Worm (Caenorhabditis elegans) whole organism, early embryonic: ENCODE measurements around the gene sdz-36.

Experiments
- B0310.2 ChIP-seq: sonication (generic microtip); optimal IDR thresholded peaks from 2 replicates; lab custom pipeline; 2016; ENCODE audit warnings: mild to moderate bottlenecking, missing genetic modification characterization, missing compliant biosample characterization
- F13C5.2 ChIP-seq: sonication (generic microtip); optimal IDR thresholded peaks from 2 replicates; lab custom pipeline; 2017; ENCODE audit warnings: mild to moderate bottlenecking, missing genetic modification characterization, inconsistent platforms, missing compliant biosample characterization
- aly-1 ChIP-seq: sonication (generic microtip); optimal IDR thresholded peaks from 2 replicates; lab custom pipeline; 2016; ENCODE audit warnings: missing genetic modification characterization, missing compliant biosample characterization
- ama-1 ChIP-seq: fragments of 150-350 bp; optimal IDR thresholded peaks from 2 replicates; lab custom pipeline; 2014
- ceh-13 ChIP-seq: fragments of 200-800 bp; sonication (Bioruptor generic); optimal IDR thresholded peaks from 2 replicates; lab custom pipeline; 2018; ENCODE audit warnings: mild to moderate bottlenecking, missing genetic modification characterization, missing compliant biosample characterization
- ceh-36 ChIP-seq: sonication (generic microtip); optimal IDR thresholded peaks from 2 replicates; lab custom pipeline; 2016; ENCODE audit warnings: missing genetic modification characterization, inconsistent platforms, missing compliant biosample characterization
- ets-7 ChIP-seq: sonication (generic microtip); optimal IDR thresholded peaks from 2 replicates; lab custom pipeline; 2016; ENCODE audit warnings: missing genotype, missing genetic modification characterization, missing compliant biosample characterization
- flt-1 ChIP-seq: fragments of 200-800 bp; sonication (Bioruptor generic); IDR thresholded peaks from 2 replicates; pipeline ENCODE4 v1.3.6; 2022; ENCODE audit warnings: missing genetic modification characterization, missing compliant biosample characterization
- hmbx-1 ChIP-seq: sonication (generic microtip); optimal IDR thresholded peaks from 2 replicates; lab custom pipeline; 2016; ENCODE audit warnings: mild to moderate bottlenecking, missing genetic modification characterization, missing compliant biosample characterization
- hmg-4 ChIP-seq: fragments of 200-800 bp; sonication (Bioruptor generic); optimal IDR thresholded peaks from 2 replicates; lab custom pipeline; 2018; ENCODE audit warnings: mild to moderate bottlenecking, missing genetic modification characterization, missing compliant biosample characterization
- hnd-1 ChIP-seq: sonication (generic microtip); optimal IDR thresholded peaks from 2 replicates; lab custom pipeline; 2016; ENCODE audit warnings: missing genetic modification characterization, missing compliant biosample characterization
- pes-1 ChIP-seq: fragments of 200-800 bp; sonication (Bioruptor generic); IDR thresholded peaks from 2 replicates; pipeline ENCODE4 v1.3.6; 2022; ENCODE audit warnings: missing genetic modification reagents, missing genetic modification characterization, missing compliant biosample characterization
- scrt-1 ChIP-seq: fragments of 200-800 bp; sonication (Bioruptor generic); IDR thresholded peaks from 2 replicates; pipeline ENCODE4 v1.3.6; 2022; ENCODE audit warnings: missing genetic modification characterization, missing compliant biosample characterization
- sea-1 ChIP-seq: fragments of 200-800 bp; sonication (Bioruptor generic); conservative IDR thresholded peaks from 2 replicates; pipeline ENCODE4 v1.3.6; 2022; ENCODE audit warnings: missing genetic modification characterization, missing compliant biosample characterization
- tbx-11 ChIP-seq: fragments of 200-800 bp; sonication (Bioruptor generic); IDR thresholded peaks from 2 replicates; pipeline ENCODE4 v1.3.6; 2022; ENCODE audit warnings: missing genetic modification characterization, missing compliant biosample characterization
- tbx-37 ChIP-seq: fragments of 200-800 bp; sonication (Bioruptor generic); conservative IDR thresholded peaks from 2 replicates; pipeline ENCODE4 v1.3.6; 2022; ENCODE audit warnings: missing genetic modification reagents, missing genetic modification characterization, missing compliant biosample characterization
- tra-4 ChIP-seq: sonication (generic microtip); optimal IDR thresholded peaks from 2 replicates; lab custom pipeline; 2017; ENCODE audit warnings: missing genetic modification characterization, missing compliant biosample characterization

sdz-36 gene

DNA sequence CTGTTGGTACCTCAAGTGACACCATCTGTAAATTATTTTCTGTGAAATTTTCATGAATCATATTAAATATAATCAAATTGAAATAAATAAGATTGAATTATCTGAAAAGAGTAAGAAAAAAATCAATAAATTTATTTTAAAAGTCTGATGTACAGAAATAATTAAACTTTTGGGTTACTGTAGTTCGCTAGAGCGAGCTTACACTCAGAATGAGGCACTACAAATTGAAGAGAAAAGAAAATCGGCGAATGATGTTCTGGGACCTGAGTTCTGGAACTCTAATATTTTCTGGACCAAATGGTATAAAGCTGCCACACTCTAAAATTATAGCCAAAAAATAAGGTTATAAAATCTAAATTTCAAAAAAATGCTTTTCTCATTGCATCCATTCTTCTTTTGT, 43.2 kb downstream of the sdz-36 start:
- TF ChIP-seq scrt-1 = no peak
- no peak for TF ChIP-seq hmbx-1
- no peak for TF ChIP-seq sea-1 (GFP tag; lab: Robert Waterston, UW)
- no peak for TF ChIP-seq hmg-4 (GFP tag; lab: Kevin White, UChicago)
- TF ChIP-seq tbx-37 (GFP tag; lab: Robert Waterston, UW) = no peak
- no peak for TF ChIP-seq B0310.2
- no peak for TF ChIP-seq ets-7 (tag; lab: Kevin White, UChicago)
- no peak for TF ChIP-seq hnd-1 (tag; lab: Kevin White, UChicago)
- TF ChIP-seq tbx-11 (GFP tag; lab: Robert Waterston, UW) = no peak
- no peak for TF ChIP-seq ceh-13 (GFP tag; lab: Kevin White, UChicago)

DNA sequence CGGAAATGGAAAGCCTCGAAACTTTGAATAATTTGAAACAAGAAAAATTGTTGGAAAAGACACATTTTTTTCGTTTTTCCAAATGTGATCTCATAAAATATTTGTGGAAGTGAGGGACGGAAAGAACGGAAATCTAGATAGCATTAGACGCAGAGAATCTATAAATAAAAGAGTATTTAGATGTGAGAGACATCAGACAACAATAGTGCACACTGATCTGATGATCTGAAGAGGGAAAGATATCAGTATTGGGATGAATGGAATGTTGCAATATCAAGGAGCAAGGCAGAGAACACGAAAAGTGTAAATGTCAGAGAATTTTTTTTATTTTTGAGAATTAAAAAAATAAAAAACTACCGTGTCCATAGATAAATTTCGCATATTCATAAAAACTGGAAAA, 44.1 kb downstream of the sdz-36 start:
- TF ChIP-seq scrt-1 (no peak), ama-1 (lab: Kevin White, UChicago) (no peak), tra-4 (tag; lab: Kevin White, UChicago) (no peak), hmbx-1 (no peak), flt-1 (GFP tag; lab: Robert Waterston, UW) (no peak), tbx-37 (GFP tag; lab: Robert Waterston, UW) (no peak), aly-1 (tag; lab: Kevin White, UChicago) (no peak), F13C5.2 (tag; lab: Kevin White, UChicago) (no peak), hmg-4 (GFP tag; lab: Kevin White, UChicago) (no peak), ets-7 (tag; lab: Kevin White, UChicago) (no peak), ceh-13 (GFP tag; lab: Kevin White, UChicago) (no peak), sea-1 (GFP tag; lab: Robert Waterston, UW) (no peak)

DNA sequence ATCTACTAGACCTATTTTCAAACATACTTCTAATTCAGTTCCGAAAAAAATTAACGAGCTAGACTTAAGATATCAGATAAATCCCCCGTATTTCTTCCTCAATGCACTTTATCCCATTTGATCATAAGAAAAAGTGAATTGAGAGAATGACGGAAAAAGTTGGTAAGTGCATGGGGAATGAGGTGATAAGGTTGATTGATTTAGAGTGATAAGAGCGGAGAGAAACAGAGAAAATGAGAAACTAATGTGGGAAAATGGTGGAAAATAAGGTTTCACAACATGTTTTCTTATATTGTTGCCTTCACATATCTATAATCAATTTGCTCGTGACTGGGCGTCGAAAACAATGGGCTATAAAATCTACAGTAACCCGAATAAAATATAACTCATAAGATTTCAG, 45.0 kb downstream of the sdz-36 start:
- TF ChIP-seq ets-7 (tag; lab: Kevin White, UChicago) = no peak
- no peak for TF ChIP-seq sea-1 (GFP tag; lab: Robert Waterston, UW)
- TF ChIP-seq hmbx-1 = no peak
- no peak for TF ChIP-seq hmg-4 (GFP tag; lab: Kevin White, UChicago)
- TF ChIP-seq tbx-11 (GFP tag; lab: Robert Waterston, UW) = no peak

- TF ChIP-seq ceh-36 (tag; lab: Kevin White, UChicago) (no peak), tbx-37 (GFP tag; lab: Robert Waterston, UW) (no peak), ama-1 (lab: Kevin White, UChicago) (no peak), tra-4 (tag; lab: Kevin White, UChicago) (no peak), ceh-13 (GFP tag; lab: Kevin White, UChicago) (no peak), scrt-1 (no peak), hmbx-1 (no peak), pes-1 (GFP tag; lab: Robert Waterston, UW) (no peak), ets-7 (tag; lab: Kevin White, UChicago) (no peak), hmg-4 (GFP tag; lab: Kevin White, UChicago) (no peak), sea-1 (GFP tag; lab: Robert Waterston, UW) (no peak), flt-1 (GFP tag; lab: Robert Waterston, UW) (no peak), F13C5.2 (tag; lab: Kevin White, UChicago) (no peak)
Measured at ce11 chrIV:9737204-9737790, 46.6 kb downstream of the sdz-36 start, which contains the start of gene cka-1. TSS of gene cka-1 (minus strand) at chrIV:9737621.

ce11 chrIV:9738194-9738593, 47.5 kb downstream of the sdz-36 start, which contains the start of gene C28D4.10:
TSS of gene C28D4.10 (plus strand) at chrIV:9738494.
- TF ChIP-seq tra-4 (tag; lab: Kevin White, UChicago) (no peak), pes-1 (GFP tag; lab: Robert Waterston, UW) (no peak), ceh-13 (GFP tag; lab: Kevin White, UChicago) (no peak), hmg-4 (GFP tag; lab: Kevin White, UChicago) (no peak), tbx-11 (GFP tag; lab: Robert Waterston, UW) (no peak), ets-7 (tag; lab: Kevin White, UChicago) (no peak), aly-1 (tag; lab: Kevin White, UChicago) (no peak), tbx-37 (GFP tag; lab: Robert Waterston, UW) (no peak), hnd-1 (tag; lab: Kevin White, UChicago) (no peak)

- TF ChIP-seq B0310.2 (no peak), hmbx-1 (no peak), ets-7 (tag; lab: Kevin White, UChicago) (no peak), aly-1 (tag; lab: Kevin White, UChicago) (no peak), tbx-37 (GFP tag; lab: Robert Waterston, UW) (no peak), hmg-4 (GFP tag; lab: Kevin White, UChicago) (no peak), tbx-11 (GFP tag; lab: Robert Waterston, UW) (no peak), scrt-1 (no peak), pes-1 (GFP tag; lab: Robert Waterston, UW) (no peak), tra-4 (tag; lab: Kevin White, UChicago) (no peak), ama-1 (lab: Kevin White, UChicago) (no peak), sea-1 (GFP tag; lab: Robert Waterston, UW) (no peak), ceh-36 (tag; lab: Kevin White, UChicago) (no peak), flt-1 (GFP tag; lab: Robert Waterston, UW) (no peak), F13C5.2 (tag; lab: Kevin White, UChicago) (no peak)
Measured at ce11 chrIV:9739001-9739400, 48.3 kb downstream of the sdz-36 start.
